Worm (Caenorhabditis elegans): ENCODE measurements around the gene hil-2.

DNA sequence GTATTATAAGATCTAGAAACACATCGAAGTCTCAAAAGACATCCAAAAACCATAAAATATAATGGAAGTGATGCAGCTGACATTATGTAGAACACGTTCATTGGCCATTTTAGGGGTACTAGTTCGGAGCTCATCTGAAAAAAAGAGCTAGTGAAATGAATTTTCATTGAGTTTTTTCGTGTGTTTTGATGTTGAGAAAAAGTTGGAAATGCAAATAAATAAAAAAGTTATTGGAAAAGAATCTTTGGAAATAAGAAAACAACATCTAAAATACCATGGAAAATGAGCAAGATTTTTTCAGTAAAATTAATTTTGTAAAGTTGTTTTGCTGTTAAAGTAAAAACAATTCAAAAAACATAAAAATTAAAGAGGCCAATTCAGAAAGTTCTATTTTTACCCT is 3.3 kb upstream of the hil-2 start, which contains the start of gene srv-24:
- TF ChIP-seq him-1 (tag; optimal IDR thresholded peaks at IDR 0.05) (no peak), dao-5 (tag; optimal IDR thresholded peaks at IDR 0.05) (no peak)

Measured in whole organism, L4/young adult.